Worm (Caenorhabditis elegans) whole organism, L4 larva: ENCODE results near the gene T22F3.7.

Experiments
- Y5F2A.4 ChIP-seq: fragments of 200-800 bp; sonication (Bioruptor generic); optimal IDR thresholded peaks from 2 replicates; lab custom pipeline; 2018; ENCODE audit warnings: mild to moderate bottlenecking, missing genetic modification characterization, missing compliant biosample characterization
- ceh-20 ChIP-seq: fragments of 200-800 bp; sonication (Bioruptor generic); IDR thresholded peaks from 2 replicates; pipeline ENCODE4 v1.3.6; 2022; ENCODE audit warnings: missing genetic modification reagents, missing genetic modification characterization, missing compliant biosample characterization
- ctbp-1 ChIP-seq: fragments of 200-800 bp; sonication (Bioruptor generic); IDR thresholded peaks from 2 replicates; pipeline ENCODE4 v1.3.6; 2022; ENCODE audit warnings: missing genetic modification reagents, missing genetic modification characterization, missing compliant biosample characterization
- fos-1 ChIP-seq: fragments of 150-350 bp; optimal IDR thresholded peaks from 2 replicates; lab custom pipeline; 2014; ENCODE audit warnings: missing biosample characterization, missing genetic modification characterization
- lir-3 ChIP-seq: sonication (generic microtip); optimal IDR thresholded peaks from 2 replicates; lab custom pipeline; 2016; ENCODE audit warnings: mild to moderate bottlenecking, missing genetic modification characterization, missing compliant biosample characterization
- nhr-28 ChIP-seq: fragments of 150-350 bp; optimal IDR thresholded peaks from 2 replicates; lab custom pipeline; 2014; ENCODE audit warnings: missing biosample characterization, missing genetic modification characterization
- nhr-42 ChIP-seq: fragments of 200-800 bp; sonication (Bioruptor generic); IDR thresholded peaks from 2 replicates; pipeline ENCODE4 v1.3.6; 2022; ENCODE audit warnings: missing genetic modification characterization, missing compliant biosample characterization
- nhr-48 ChIP-seq: sonication (generic microtip); optimal IDR thresholded peaks from 2 replicates; lab custom pipeline; 2016; ENCODE audit warnings: mild to moderate bottlenecking, missing genetic modification characterization, missing compliant biosample characterization
- nhr-77 ChIP-seq: fragments of 150-350 bp; optimal IDR thresholded peaks from 2 replicates; lab custom pipeline; 2014; ENCODE audit warnings: missing biosample characterization, missing genetic modification characterization
- skn-1 ChIP-seq: fragments of 150-350 bp; optimal IDR thresholded peaks from 2 replicates; lab custom pipeline; 2014; ENCODE audit warnings: missing biosample characterization, missing genetic modification characterization
- snpc-4 ChIP-seq: fragments of 150-350 bp; optimal IDR thresholded peaks from 2 replicates; lab custom pipeline; 2014; ENCODE audit warnings: missing biosample characterization, missing genetic modification characterization
- zag-1 ChIP-seq: fragments of 150-350 bp; optimal IDR thresholded peaks from 2 replicates; lab custom pipeline; 2014; ENCODE audit warnings: missing biosample characterization, missing genetic modification characterization
- zfp-2 ChIP-seq: sonication (generic microtip); optimal IDR thresholded peaks from 2 replicates; lab custom pipeline; 2016; ENCODE audit warnings: mild to moderate bottlenecking, missing genetic modification characterization, missing compliant biosample characterization
- zip-11 ChIP-seq: fragments of 200-800 bp; sonication (Bioruptor generic); IDR thresholded peaks from 2 replicates; pipeline ENCODE4 v1.3.6; 2022; ENCODE audit warnings: missing genetic modification characterization, missing compliant biosample characterization

DNA sequence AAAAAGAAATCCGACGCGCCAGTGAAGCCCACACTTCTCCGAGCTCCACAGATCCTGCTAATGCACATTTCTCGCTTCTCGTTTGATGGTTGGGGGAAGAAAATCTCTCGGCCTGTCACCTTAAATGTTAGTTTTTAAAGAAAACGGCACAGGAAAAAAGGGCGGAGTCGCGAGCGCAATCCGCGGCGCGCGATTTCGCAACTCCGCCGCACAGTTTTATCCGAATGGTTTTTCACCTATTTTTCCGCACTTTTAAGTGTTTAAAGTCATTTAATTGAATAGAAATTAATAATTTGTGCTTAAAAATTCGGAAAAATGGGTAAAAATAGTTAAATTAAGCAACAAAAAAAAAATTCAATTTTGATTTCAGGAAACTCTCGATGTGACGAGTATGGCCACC, 12.8 kb downstream of the T22F3.7 start:
- no peak for TF ChIP-seq ceh-20 (GFP tag; lab: Robert Waterston, UW)
- no peak for TF ChIP-seq Y5F2A.4 (GFP tag; lab: Kevin White, UChicago)
- no peak for TF ChIP-seq zag-1 (tag; lab: Kevin White, UChicago)
- TF ChIP-seq nhr-48 (tag; lab: Kevin White, UChicago), result no peak
- no peak for TF ChIP-seq snpc-4 (tag; lab: Kevin White, UChicago)
- no peak for TF ChIP-seq nhr-42 (GFP tag; lab: Robert Waterston, UW)
- TF ChIP-seq lir-3, result no peak
- TF ChIP-seq fos-1 (tag; lab: Kevin White, UChicago), result no peak
- no peak for TF ChIP-seq nhr-77 (tag; lab: Kevin White, UChicago)
- no peak for TF ChIP-seq nhr-28 (tag; lab: Kevin White, UChicago)
- no peak for TF ChIP-seq zip-11 (GFP tag; lab: Robert Waterston, UW)
- no peak for TF ChIP-seq ctbp-1 (GFP tag; lab: Robert Waterston, UW)
- no peak for TF ChIP-seq zfp-2 (tag; lab: Kevin White, UChicago)
- TF ChIP-seq skn-1, result no peak
